Fruit fly (Drosophila melanogaster) whole organism, embryonic: ENCODE results near the gene CG34398.

Source experiments
- Ada2b ChIP-seq: fragments of 200-800 bp; sonication (Bioruptor generic); IDR thresholded peaks from 2 replicates; pipeline ENCODE4 v1.3.6; 2022; ENCODE audit warnings: missing biosample characterization, missing genetic modification characterization
- Adf1 ChIP-seq: fragments of 200-800 bp; sonication (Bioruptor generic); IDR thresholded peaks from 2 replicates; pipeline ENCODE4 v1.3.6; 2022; ENCODE audit warnings: missing biosample characterization, missing genetic modification characterization
- Atf3 ChIP-seq: fragments of 200-800 bp; sonication (Bioruptor generic); optimal IDR thresholded peaks from 3 replicates; lab custom pipeline; 2016; ENCODE audit warnings: missing biosample characterization, missing genetic modification characterization
- CG11695 ChIP-seq: fragments of 200-800 bp; sonication (Bioruptor generic); IDR thresholded peaks from 3 replicates; pipeline ENCODE4 v1.3.6; 2022; ENCODE audit warnings: missing biosample characterization, missing genetic modification characterization
- CG15479 ChIP-seq: fragments of 200-800 bp; sonication (Bioruptor generic); optimal IDR thresholded peaks from 3 replicates; lab custom pipeline; 2019; ENCODE audit warnings: missing biosample characterization, mild to moderate bottlenecking, missing genetic modification characterization, moderate library complexity
- CG16779 ChIP-seq: fragments of 200-800 bp; sonication (Bioruptor generic); IDR thresholded peaks from 2 replicates; pipeline ENCODE4 v1.3.6; 2022; ENCODE audit warnings: missing biosample characterization, missing genetic modification characterization
- CG17568 ChIP-seq: fragments of 200-800 bp; sonication (Bioruptor generic); optimal IDR thresholded peaks from 2 replicates; lab custom pipeline; 2018; ENCODE audit warnings: missing biosample characterization, mild to moderate bottlenecking, missing genetic modification characterization, moderate library complexity
- CG32772 ChIP-seq: fragments of 200-800 bp; sonication (Bioruptor generic); IDR thresholded peaks from 2 replicates; pipeline ENCODE4 v1.3.6; 2022; ENCODE audit warnings: missing biosample characterization, missing genetic modification characterization
- CG4424 ChIP-seq: fragments of 200-800 bp; sonication (Bioruptor generic); optimal IDR thresholded peaks from 3 replicates; lab custom pipeline; 2016; ENCODE audit warnings: missing biosample characterization, missing genetic modification characterization
- CG5245 ChIP-seq: fragments of 200-800 bp; sonication (Bioruptor generic); optimal IDR thresholded peaks from 3 replicates; lab custom pipeline; 2016; ENCODE audit warnings: missing biosample characterization, missing genetic modification characterization
- CG5953 ChIP-seq: fragments of 200-800 bp; sonication (Bioruptor generic); IDR thresholded peaks from 2 replicates; pipeline ENCODE4 v1.3.6; 2022; ENCODE audit warnings: missing biosample characterization, missing genetic modification characterization
- CG6791 ChIP-seq: fragments of 200-800 bp; sonication (Bioruptor generic); IDR thresholded peaks from 3 replicates; pipeline ENCODE4 v1.3.6; 2022; ENCODE audit warnings: missing biosample characterization, missing genetic modification characterization; ENCODE audit not compliant: partially characterized antibody
- CG7372 ChIP-seq: fragments of 200-800 bp; sonication (Bioruptor generic); IDR thresholded peaks from 2 replicates; pipeline ENCODE4 v1.3.6; 2022; ENCODE audit warnings: missing biosample characterization, missing genetic modification characterization
- CG8388 ChIP-seq: fragments of 200-800 bp; sonication (Bioruptor generic); optimal IDR thresholded peaks from 2 replicates; lab custom pipeline; 2019; ENCODE audit warnings: missing biosample characterization, mild to moderate bottlenecking, missing genetic modification characterization, moderate library complexity
- Chrac-16 ChIP-seq: fragments of 200-800 bp; sonication (Bioruptor generic); optimal IDR thresholded peaks from 3 replicates; lab custom pipeline; 2016; ENCODE audit warnings: missing biosample characterization, missing genetic modification characterization
- CkIIα-i1 ChIP-seq: fragments of 200-800 bp; sonication (Bioruptor generic); IDR thresholded peaks from 2 replicates; pipeline ENCODE4 v1.3.6; 2022; ENCODE audit warnings: missing biosample characterization, missing genetic modification characterization
- D19B ChIP-seq: fragments of 200-800 bp; sonication (Bioruptor generic); optimal IDR thresholded peaks from 2 replicates; lab custom pipeline; 2017; ENCODE audit warnings: missing biosample characterization, mild to moderate bottlenecking, missing genetic modification characterization
- Dad ChIP-seq: fragments of 200-800 bp; sonication (Bioruptor generic); optimal IDR thresholded peaks from 3 replicates; lab custom pipeline; 2016; ENCODE audit warnings: missing biosample characterization, missing genetic modification characterization
- ERR ChIP-seq: fragments of 200-800 bp; sonication (Bioruptor generic); optimal IDR thresholded peaks from 2 replicates; lab custom pipeline; 2016; ENCODE audit warnings: missing biosample characterization, missing genetic modification characterization
- H2.0 ChIP-seq: fragments of 200-800 bp; sonication (Bioruptor generic); IDR thresholded peaks from 2 replicates; pipeline ENCODE4 v1.3.6; 2022; ENCODE audit warnings: missing biosample characterization, missing genetic modification characterization
- HLH4C ChIP-seq: fragments of 200-800 bp; sonication (Bioruptor generic); IDR thresholded peaks from 3 replicates; pipeline ENCODE4 v1.3.6; 2022; ENCODE audit warnings: missing biosample characterization, missing genetic modification characterization; ENCODE audit not compliant: partially characterized antibody
- Lpt ChIP-seq: fragments of >200 bp; optimal IDR thresholded peaks from 2 replicates; lab custom pipeline; 2018; ENCODE audit warnings: missing biosample characterization, missing genetic modification characterization
- Max ChIP-seq: fragments of 200-800 bp; sonication (Bioruptor generic); optimal IDR thresholded peaks from 2 replicates; lab custom pipeline; 2016; ENCODE audit warnings: missing biosample characterization, mild to moderate bottlenecking, missing genetic modification characterization
- Oli ChIP-seq: fragments of 200-800 bp; sonication (Bioruptor generic); optimal IDR thresholded peaks from 2 replicates; lab custom pipeline; 2018; ENCODE audit warnings: missing biosample characterization, mild to moderate bottlenecking, missing genetic modification characterization, moderate library complexity
- Rfx ChIP-seq: fragments of 200-800 bp; sonication (Bioruptor generic); IDR thresholded peaks from 2 replicates; pipeline ENCODE4 v1.3.6; 2022; ENCODE audit warnings: missing biosample characterization, missing genetic modification characterization
- cad ChIP-seq: fragments of >200 bp; optimal IDR thresholded peaks from 2 replicates; lab custom pipeline; 2017; ENCODE audit warnings: missing biosample characterization, missing genetic modification characterization
- chm ChIP-seq: fragments of 200-800 bp; sonication (Bioruptor generic); IDR thresholded peaks from 2 replicates; pipeline ENCODE4 v1.3.6; 2022; ENCODE audit warnings: missing biosample characterization, missing genetic modification characterization
- ci ChIP-seq: fragments of 200-800 bp; sonication (Bioruptor generic); IDR thresholded peaks from 3 replicates; pipeline ENCODE4 v1.3.6; 2022; ENCODE audit warnings: missing biosample characterization, missing genetic modification characterization
- corto ChIP-seq: fragments of 200-800 bp; sonication (Bioruptor generic); optimal IDR thresholded peaks from 2 replicates; lab custom pipeline; 2016; ENCODE audit warnings: missing biosample characterization, mild to moderate bottlenecking, missing genetic modification characterization, moderate library complexity
- croc ChIP-seq: fragments of 200-800 bp; sonication (Bioruptor generic); conservative IDR thresholded peaks from 3 replicates; pipeline ENCODE4 v1.3.6; 2022; ENCODE audit warnings: missing biosample characterization, missing genetic modification characterization
- dmrt99B ChIP-seq: fragments of 200-800 bp; sonication (Bioruptor generic); optimal IDR thresholded peaks from 2 replicates; lab custom pipeline; 2018; ENCODE audit warnings: missing biosample characterization, mild to moderate bottlenecking, missing genetic modification characterization, moderate library complexity
- eve ChIP-seq, 2 experiments: fragments of >200 bp; optimal IDR thresholded peaks; 2 replicates each; lab custom pipeline; 2017; ENCODE audit warnings: missing biosample characterization in 2 of 2, missing genetic modification characterization in 2 of 2
- exex ChIP-seq: fragments of 200-800 bp; sonication (Bioruptor generic); optimal IDR thresholded peaks from 4 replicates; lab custom pipeline; 2018; ENCODE audit warnings: missing biosample characterization, mild to moderate bottlenecking, missing genetic modification characterization, moderate library complexity
- gsb ChIP-seq: fragments of 200-800 bp; sonication (Bioruptor generic); IDR thresholded peaks from 2 replicates; pipeline ENCODE4 v1.3.6; 2022; ENCODE audit warnings: missing biosample characterization, missing genetic modification characterization
- jumu ChIP-seq: fragments of 200-800 bp; sonication (Bioruptor generic); optimal IDR thresholded peaks from 3 replicates; lab custom pipeline; 2016; ENCODE audit warnings: missing biosample characterization, missing genetic modification characterization
- kah ChIP-seq: fragments of 200-800 bp; sonication (Bioruptor generic); optimal IDR thresholded peaks from 2 replicates; lab custom pipeline; 2018; ENCODE audit warnings: missing biosample characterization, mild to moderate bottlenecking, missing genetic modification characterization
- mirr ChIP-seq: fragments of 200-800 bp; sonication (Bioruptor generic); optimal IDR thresholded peaks from 3 replicates; lab custom pipeline; 2018; ENCODE audit warnings: missing biosample characterization, mild to moderate bottlenecking, missing genetic modification characterization
- nau ChIP-seq: fragments of 200-800 bp; sonication (Bioruptor generic); optimal IDR thresholded peaks from 3 replicates; lab custom pipeline; 2017; ENCODE audit warnings: missing biosample characterization, mild to moderate bottlenecking, missing genetic modification characterization, missing genetic modification reagents
- pb ChIP-seq: fragments of 200-800 bp; sonication (Bioruptor generic); optimal IDR thresholded peaks from 3 replicates; lab custom pipeline; 2016; ENCODE audit warnings: missing biosample characterization, missing genetic modification characterization
- pum ChIP-seq: fragments of 200-800 bp; sonication (Bioruptor generic); optimal IDR thresholded peaks from 2 replicates; lab custom pipeline; 2016; ENCODE audit warnings: missing biosample characterization, missing genetic modification characterization
- rib ChIP-seq: fragments of 200-800 bp; sonication (Bioruptor generic); IDR thresholded peaks from 2 replicates; pipeline ENCODE4 v1.3.6; 2022; ENCODE audit warnings: missing biosample characterization, missing genetic modification characterization
- row ChIP-seq: fragments of 200-800 bp; sonication (Bioruptor generic); IDR thresholded peaks from 3 replicates; pipeline ENCODE4 v1.3.6; 2022; ENCODE audit warnings: missing biosample characterization, missing genetic modification characterization
- run ChIP-seq: fragments of 200-800 bp; sonication (Bioruptor generic); optimal IDR thresholded peaks from 3 replicates; lab custom pipeline; 2018; ENCODE audit warnings: missing biosample characterization, mild to moderate bottlenecking, missing genetic modification characterization
- shn ChIP-seq: fragments of 200-800 bp; sonication (Bioruptor generic); optimal IDR thresholded peaks from 3 replicates; lab custom pipeline; 2016; ENCODE audit warnings: missing biosample characterization, missing genetic modification characterization
- slou ChIP-seq: fragments of 200-800 bp; sonication (Bioruptor generic); optimal IDR thresholded peaks from 3 replicates; lab custom pipeline; 2016; ENCODE audit warnings: missing biosample characterization, missing genetic modification characterization
- sr ChIP-seq: fragments of 200-800 bp; sonication (Bioruptor generic); IDR thresholded peaks from 3 replicates; pipeline ENCODE4 v1.3.6; 2022; ENCODE audit warnings: missing biosample characterization, missing genetic modification characterization
- tap ChIP-seq: fragments of 200-800 bp; optimal IDR thresholded peaks from 3 replicates; lab custom pipeline; 2019; ENCODE audit warnings: missing biosample characterization, mild to moderate bottlenecking, missing genetic modification characterization, moderate library complexity
- tin ChIP-seq: fragments of 200-800 bp; sonication (Bioruptor generic); optimal IDR thresholded peaks from 3 replicates; lab custom pipeline; 2016; ENCODE audit warnings: missing biosample characterization, missing genetic modification characterization
- tll ChIP-seq, 2 experiments: fragments of 200-800 bp in 1 of 2; fragments of >200 bp in 1 of 2; sonication (Bioruptor generic) in 1 of 2; optimal IDR thresholded peaks; 2 replicates each; lab custom pipeline; 2017 to 2019; ENCODE audit warnings: missing biosample characterization in 2 of 2, missing genetic modification characterization in 2 of 2, mild to moderate bottlenecking in 1 of 2, moderate library complexity in 1 of 2
- unpg ChIP-seq: fragments of 200-800 bp; sonication (Bioruptor generic); optimal IDR thresholded peaks from 3 replicates; lab custom pipeline; 2018; ENCODE audit warnings: missing biosample characterization, mild to moderate bottlenecking, missing genetic modification characterization, moderate library complexity
- wek ChIP-seq: fragments of 200-800 bp; sonication (Bioruptor generic); optimal IDR thresholded peaks from 3 replicates; lab custom pipeline; 2018; ENCODE audit warnings: missing biosample characterization, mild to moderate bottlenecking, missing genetic modification characterization, moderate library complexity

The CG34398 gene

dm6 chr2L:8958046-8958497 lies 59.5 kb downstream of the CG34398 start (continued):
- TF ChIP-seq tin (GFP tag; lab: Kevin White, UChicago) (peak; percentile 93), run (peak; percentile 98), Oli (tag; lab: Kevin White, UChicago) (peak; percentile 91), CG17568 (GFP tag; lab: Kevin White, UChicago) (peak; percentile 88), corto (no peak), slou (GFP tag; lab: Kevin White, UChicago) (peak; percentile 89), wek (GFP tag; lab: Kevin White, UChicago) (peak; percentile 70), croc (GFP tag; lab: Robert Waterston, UW) (peak; percentile 96), gsb (GFP tag; lab: Robert Waterston, UW) (peak; percentile 91), dmrt99B (peak; percentile 94), CG5245 (GFP tag; lab: Kevin White, UChicago) (peak; percentile 85), CG5953 (GFP tag; lab: Robert Waterston, UW) (peak; percentile 97), CkIIα-i1 (peak; percentile 91; the same call in 1 of the 2 replicates), pb (GFP tag; lab: Kevin White, UChicago) (peak; percentile 80), Max (GFP tag; lab: Kevin White, UChicago) (peak; percentile 82), CG4424 (GFP tag; lab: Kevin White, UChicago) (peak; percentile 94), exex (tag; lab: Kevin White, UChicago) (peak; percentile 66), tll (GFP tag; optimal IDR thresholded peaks at IDR 0.05; lab: Kevin White, UChicago) (peak in 1 of 2 experiments; percentile 27), sr (no peak; the same call in 1 of the 3 replicates), Rfx (peak; percentile 96), cad (GFP tag; lab: Kevin White, UChicago) (no peak), D19B (GFP tag; lab: Kevin White, UChicago) (peak; percentile 56), pum (peak; percentile 93), H2.0 (GFP tag; lab: Robert Waterston, UW) (peak; percentile 98), chm (peak; percentile 98), CG16779 (GFP tag; lab: Robert Waterston, UW) (peak; percentile 90), ERR (GFP tag; lab: Kevin White, UChicago) (peak; percentile 79), Lpt (GFP tag; lab: Kevin White, UChicago) (no peak), shn (GFP tag; lab: Kevin White, UChicago) (peak; percentile 75), Dad (GFP tag; lab: Kevin White, UChicago) (peak; percentile 81), CG32772 (peak; percentile 98), CG15479 (GFP tag; lab: Kevin White, UChicago) (peak; percentile 3), ci (GFP tag; lab: Robert Waterston, UW) (peak; percentile 98), nau (GFP tag; lab: Kevin White, UChicago) (peak; percentile 86), CG11695 (GFP tag; lab: Robert Waterston, UW) (peak; percentile 98), CG7372 (GFP tag; lab: Robert Waterston, UW) (peak; percentile 91), mirr (GFP tag; lab: Kevin White, UChicago) (peak; percentile 69), rib (GFP tag; lab: Robert Waterston, UW) (peak; percentile 93), eve (GFP tag; optimal IDR thresholded peaks at IDR 0.05; lab: Kevin White, UChicago) (peak in 1 of 2 experiments; percentile 93), kah (GFP tag; lab: Kevin White, UChicago) (peak; percentile 61), HLH4C (GFP tag; lab: Robert Waterston, UW) (no peak), Atf3 (GFP tag; lab: Kevin White, UChicago) (peak; percentile 96), Chrac-16 (GFP tag; lab: Kevin White, UChicago) (peak; percentile 92), unpg (peak; percentile 95), Ada2b (GFP tag; lab: Robert Waterston, UW) (peak; percentile 98), CG6791 (GFP tag; lab: Robert Waterston, UW) (no peak; the same call in 2 of the 3 replicates), Adf1 (GFP tag; lab: Robert Waterston, UW) (peak; percentile 79), row (GFP tag; lab: Robert Waterston, UW) (peak; percentile 99), CG8388 (GFP tag; lab: Kevin White, UChicago) (peak; percentile 94), jumu (GFP tag; lab: Kevin White, UChicago) (peak; percentile 96), tap (tag; lab: Kevin White, UChicago) (peak; percentile 87)
